Worm (Caenorhabditis elegans): ENCODE measurements around the gene cnx-1.

Gene cnx-1

DNA sequence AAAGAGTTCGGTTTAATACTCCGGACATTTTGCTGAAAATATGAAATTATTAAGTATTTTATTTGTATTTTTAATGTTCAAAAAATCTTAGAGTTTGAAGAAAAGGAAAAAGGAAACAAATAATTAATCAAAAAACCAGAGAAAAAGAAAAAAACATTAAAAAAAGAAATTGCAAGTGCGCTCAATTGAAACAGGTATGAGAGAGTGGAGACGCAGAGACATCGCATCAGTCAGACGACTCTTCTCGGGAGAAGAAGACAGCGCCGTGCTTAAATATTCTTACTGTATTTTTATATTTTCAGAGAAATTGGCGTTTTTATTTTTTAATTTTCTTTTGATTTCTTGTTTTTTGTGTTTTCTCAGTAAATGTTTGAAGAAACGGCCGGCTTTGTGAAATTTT is 31.1 kb upstream of the cnx-1 start, which contains the start of gene mrpl-36 (continued):
- TF ChIP-seq him-1 (tag; optimal IDR thresholded peaks at IDR 0.05) (no peak), atf-7 (tag; optimal IDR thresholded peaks at IDR 0.05) (no peak), bed-2 (GFP tag; IDR thresholded peaks at IDR 0.05) (no peak)

DNA sequence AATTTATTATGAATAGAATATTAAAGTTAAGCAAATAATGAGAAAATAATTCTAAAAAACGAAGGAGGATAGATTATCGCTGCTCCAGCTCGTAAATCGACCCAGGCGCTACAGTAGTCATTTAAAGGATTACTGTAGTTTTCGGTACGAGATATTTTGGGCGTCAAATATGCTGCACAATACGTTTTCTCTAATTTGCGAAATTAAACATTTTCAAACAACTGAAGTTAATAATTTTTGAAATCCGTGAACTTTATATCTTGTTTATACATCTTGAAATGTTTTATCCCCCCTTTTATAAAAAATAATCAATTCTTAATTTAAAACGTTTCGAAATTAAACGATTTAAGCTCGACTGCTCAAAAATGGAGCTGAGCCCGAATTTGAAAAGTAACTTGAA is 29.2 kb upstream of the cnx-1 start, which contains the start of gene K11H3.2:
K11H3.2 (plus strand) TSS at position 301 of the 400 bp plus-strand sequence.
- TF ChIP-seq attf-6 (GFP tag; IDR thresholded peaks at IDR 0.05) (no peak), lsl-1 (GFP tag; optimal IDR thresholded peaks at IDR 0.05) (peak; percentile 13)

DNA sequence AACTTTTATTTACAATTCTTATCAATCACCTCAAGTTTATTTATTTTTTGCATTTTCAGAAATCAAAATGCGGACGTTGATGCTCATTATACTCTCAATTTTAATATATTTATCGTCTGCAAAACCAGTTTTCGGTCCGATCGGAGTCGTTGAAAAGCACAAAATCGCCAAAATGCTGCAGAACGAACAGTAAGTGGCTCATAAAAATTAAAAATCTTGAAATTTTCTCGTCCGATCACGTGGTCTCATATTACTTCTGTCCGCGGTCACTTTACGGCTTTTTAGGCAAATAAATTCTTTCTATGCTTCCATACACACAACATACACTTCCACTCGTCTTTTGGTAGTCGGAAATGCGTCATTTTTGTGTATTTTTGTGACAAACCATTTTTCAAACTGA is 26.8 kb upstream of the cnx-1 start, which contains the start of gene K11H3.5:
K11H3.5 (plus strand) TSS at position 54 of the 400 bp plus-strand sequence.
- TF ChIP-seq Y53G8AR.9 (GFP tag; conservative IDR thresholded peaks at IDR 0.05): no peak
- TF ChIP-seq let-526 (GFP tag; IDR thresholded peaks at IDR 0.05): no peak
- TF ChIP-seq mxl-1 (tag; optimal IDR thresholded peaks at IDR 0.05): no peak
- TF ChIP-seq bed-1 (GFP tag; IDR thresholded peaks at IDR 0.05): no peak
- TF ChIP-seq hlh-12 (tag; optimal IDR thresholded peaks at IDR 0.05): no peak
- no peak for TF ChIP-seq hlh-26 (GFP tag; conservative IDR thresholded peaks at IDR 0.05)

DNA sequence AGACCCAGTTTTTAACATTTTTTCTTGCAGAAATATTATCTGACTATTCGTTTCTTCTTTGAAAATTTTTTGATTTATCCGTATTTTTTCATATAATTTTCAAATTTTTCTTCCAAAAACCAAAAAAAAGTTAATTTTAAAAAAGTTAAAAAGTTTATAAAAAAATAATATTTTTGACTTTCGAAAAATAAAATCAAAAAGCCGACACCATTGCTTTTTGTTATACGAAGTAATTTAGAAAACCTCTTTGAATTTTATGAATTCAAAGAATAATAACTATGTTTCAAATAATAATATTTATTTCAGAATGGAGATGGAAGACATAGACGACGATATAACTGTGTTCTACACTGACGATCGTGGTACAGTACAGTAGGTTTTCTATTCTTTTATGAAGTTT is 18.0 kb upstream of the cnx-1 start, which contains the start of gene K11H3.8:
K11H3.8 (plus strand) TSS at position 301 of the 400 bp plus-strand sequence.
- TF ChIP-seq ztf-26 (tag; optimal IDR thresholded peaks at IDR 0.05): no peak
- TF ChIP-seq hsf-1 (GFP tag; IDR thresholded peaks at IDR 0.05): no peak
- no peak for TF ChIP-seq pha-4 (tag; optimal IDR thresholded peaks at IDR 0.05)
- TF ChIP-seq snpc-4 (GFP tag; optimal IDR thresholded peaks at IDR 0.05): no peak
- no peak for TF ChIP-seq snpc-4 (tag; optimal IDR thresholded peaks at IDR 0.05)
- no peak for TF ChIP-seq nhr-179 (tag; optimal IDR thresholded peaks at IDR 0.05)

DNA sequence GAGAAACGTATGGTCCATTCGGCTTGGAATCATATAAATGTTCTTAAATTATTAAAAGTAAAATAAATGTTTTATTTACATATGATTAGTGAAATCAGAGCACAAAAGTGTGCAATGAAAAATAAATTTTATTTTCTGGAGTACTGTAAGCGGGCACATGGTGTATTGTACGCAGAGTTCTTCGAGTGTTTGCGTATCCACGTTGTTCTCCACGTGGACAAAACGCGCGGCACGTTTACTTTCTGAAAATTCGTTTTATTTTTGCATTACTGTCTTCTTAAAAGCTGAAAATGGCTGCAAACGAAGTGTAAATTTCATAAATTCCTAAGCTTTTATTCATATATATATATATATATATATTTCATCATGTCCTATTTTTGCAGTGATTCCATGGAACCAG is 15.6 kb upstream of the cnx-1 start:
- TF ChIP-seq snpc-4 (GFP tag; optimal IDR thresholded peaks at IDR 0.05) (no peak), snpc-4 (tag; optimal IDR thresholded peaks at IDR 0.05) (peak in 1 of 4 experiments; percentile 11), ceh-58 (GFP tag; IDR thresholded peaks at IDR 0.05) (no peak), madf-6 (GFP tag; IDR thresholded peaks at IDR 0.05) (peak; percentile 59; the same call in 1 of the 2 replicates), unc-130 (GFP tag; optimal IDR thresholded peaks at IDR 0.05) (peak; percentile 43), madf-8 (GFP tag; conservative IDR thresholded peaks at IDR 0.05) (peak; percentile 52), lsl-1 (GFP tag; optimal IDR thresholded peaks at IDR 0.05) (peak; percentile 83), ceh-79 (tag; optimal IDR thresholded peaks at IDR 0.05) (no peak), F33H1.4 (GFP tag; IDR thresholded peaks at IDR 0.05) (peak; percentile 52), sea-2 (GFP tag; IDR thresholded peaks at IDR 0.05) (no peak), D2030.7 (GFP tag; IDR thresholded peaks at IDR 0.05) (peak; percentile 20; the same call in 1 of the 2 replicates), athp-1 (tag; optimal IDR thresholded peaks at IDR 0.05) (no peak), ztf-25 (GFP tag; IDR thresholded peaks at IDR 0.05) (no peak), lin-40 (tag; optimal IDR thresholded peaks at IDR 0.05) (no peak), ceh-100 (GFP tag; IDR thresholded peaks at IDR 0.05) (no peak)

DNA sequence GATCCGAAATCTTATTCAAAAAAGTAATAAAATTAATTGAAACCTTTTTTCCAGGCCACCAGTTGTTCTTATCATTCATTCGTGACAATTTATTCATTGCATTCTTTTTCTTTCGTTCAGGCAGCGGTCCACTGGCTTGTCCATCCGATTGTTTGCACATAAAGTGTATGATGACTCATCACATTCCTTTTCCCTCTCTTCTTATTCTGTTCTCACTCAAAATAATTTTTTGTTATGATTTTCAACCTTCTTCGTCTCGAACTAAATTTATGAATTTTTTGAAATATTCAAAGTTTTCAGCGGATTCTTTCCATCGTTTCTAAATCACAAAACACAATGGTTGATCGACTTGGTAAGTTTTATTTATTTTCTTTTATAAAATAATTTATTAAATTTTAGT is 13.6 kb upstream of the cnx-1 start, which contains the start of gene ZK632.12:
ZK632.12 (plus strand) TSS at position 301 of the 400 bp plus-strand sequence.
- TF ChIP-seq B0035.1 (tag; optimal IDR thresholded peaks at IDR 0.05) (no peak), nfyb-1 (GFP tag; IDR thresholded peaks at IDR 0.05) (no peak), aptf-2 (GFP tag; conservative IDR thresholded peaks at IDR 0.05) (no peak), ztf-3 (GFP tag; optimal IDR thresholded peaks at IDR 0.05) (no peak), dpl-1 (GFP tag; optimal IDR thresholded peaks at IDR 0.05) (no peak), K11D2.4 (GFP tag; IDR thresholded peaks at IDR 0.05) (no peak), Y95B8A.8 (GFP tag; IDR thresholded peaks at IDR 0.05) (no peak), ceh-91 (GFP tag; IDR thresholded peaks at IDR 0.05) (no peak), F52B5.7 (tag; optimal IDR thresholded peaks at IDR 0.05) (no peak), hmg-1.2 (GFP tag; IDR thresholded peaks at IDR 0.05) (no peak)

Measured in whole organism, young adult.